Worm (Caenorhabditis elegans) whole organism, L3 larva: ENCODE results near the gene Y76A2B.4.

Source experiments
- R02D3.7 ChIP-seq: fragments of 150-350 bp; optimal IDR thresholded peaks from 2 replicates; lab custom pipeline; 2014; ENCODE audit warnings: missing biosample characterization, missing genetic modification characterization
- egl-27 ChIP-seq: sonication (generic microtip); optimal IDR thresholded peaks from 4 replicates; lab custom pipeline; 2017; ENCODE audit warnings: missing biosample characterization, missing genetic modification reagents, missing genetic modification characterization
- egl-5 ChIP-seq: fragments of 150-350 bp; optimal IDR thresholded peaks from 2 replicates; lab custom pipeline; 2017; ENCODE audit warnings: missing biosample characterization, missing genetic modification reagents, missing genetic modification characterization, inconsistent platforms
- elt-2 ChIP-seq: sonication (generic microtip); optimal IDR thresholded peaks from 2 replicates; lab custom pipeline; 2016; ENCODE audit warnings: missing genetic modification reagents, mild to moderate bottlenecking, missing genetic modification characterization, missing compliant biosample characterization
- fos-1 ChIP-seq: fragments of 150-350 bp; optimal IDR thresholded peaks from 2 replicates; lab custom pipeline; 2014; ENCODE audit warnings: missing biosample characterization, missing genetic modification characterization
- skn-1 ChIP-seq: fragments of 150-350 bp; optimal IDR thresholded peaks from 2 replicates; lab custom pipeline; 2014; ENCODE audit warnings: missing biosample characterization, missing genetic modification characterization
- tbx-2 ChIP-seq: sonication (generic microtip); optimal IDR thresholded peaks from 2 replicates; lab custom pipeline; 2016; ENCODE audit warnings: mild to moderate bottlenecking, missing genetic modification characterization, missing compliant biosample characterization
- unc-39 ChIP-seq: sonication (generic microtip); optimal IDR thresholded peaks from 4 replicates; lab custom pipeline; 2017; ENCODE audit warnings: missing biosample characterization, missing genetic modification characterization
- unc-62 ChIP-seq: fragments of 150-350 bp; sonication (generic microtip); optimal IDR thresholded peaks from 4 replicates; lab custom pipeline; 2014; ENCODE audit warnings: missing biosample characterization, missing genetic modification reagents, missing genetic modification characterization
- ztf-11 ChIP-seq: fragments of 150-350 bp; optimal IDR thresholded peaks from 2 replicates; lab custom pipeline; 2014; ENCODE audit warnings: missing biosample characterization, missing genetic modification characterization

ce11 chrIII:13527424-13528097 is 19.0 kb downstream of the Y76A2B.4 start, which contains the start of gene lron-13:
- TF ChIP-seq ztf-11 (tag; lab: Kevin White, UChicago) (no peak), fos-1 (tag; lab: Kevin White, UChicago) (no peak), R02D3.7 (no peak), egl-27 (tag; lab: Kevin White, UChicago) (no peak), elt-2 (tag; lab: Kevin White, UChicago) (peak; percentile 38), skn-1 (no peak), tbx-2 (no peak), unc-62 (GFP tag; lab: Kevin White, UChicago) (no peak), unc-39 (no peak), egl-5 (no peak)
